Fruit fly (Drosophila melanogaster): ENCODE results near the gene RpS21.

The RpS21 gene

dm6 chr2L:2900392-2901028 is 44.6 kb downstream of the RpS21 start:
- no peak for TF ChIP-seq CG2875 (GFP tag; optimal IDR thresholded peaks at IDR 0.05)
- TF ChIP-seq CG4328 (GFP tag; optimal IDR thresholded peaks at IDR 0.05) = no peak
- TF ChIP-seq CG2712 (tag; optimal IDR thresholded peaks at IDR 0.05) = no peak
- no peak for TF ChIP-seq en (GFP tag; optimal IDR thresholded peaks at IDR 0.05)
- no peak for TF ChIP-seq dmrt11E (tag; optimal IDR thresholded peaks at IDR 0.05)
- no peak for TF ChIP-seq CG30020 (tag; optimal IDR thresholded peaks at IDR 0.05)
- TF ChIP-seq chif (GFP tag; optimal IDR thresholded peaks at IDR 0.05) = no peak
- peak; percentile 98 for TF ChIP-seq CG7987 (GFP tag; optimal IDR thresholded peaks at IDR 0.05)
- TF ChIP-seq schlank (tag; optimal IDR thresholded peaks at IDR 0.05) = no peak
- TF ChIP-seq Doc3 (GFP tag; IDR thresholded peaks at IDR 0.05; ENCODE audit: partially characterized antibody) = no peak
- peak; percentile 79 for TF ChIP-seq exex (tag; optimal IDR thresholded peaks at IDR 0.05)
- no peak for TF ChIP-seq CG7745 (tag; optimal IDR thresholded peaks at IDR 0.05)
- peak; percentile 68 for TF ChIP-seq sug (tag; optimal IDR thresholded peaks at IDR 0.05)
- no peak for TF ChIP-seq wdn (GFP tag; IDR thresholded peaks at IDR 0.05)
- TF ChIP-seq Dp (GFP tag; optimal IDR thresholded peaks at IDR 0.05) = no peak
- TF ChIP-seq Lim3 (GFP tag; IDR thresholded peaks at IDR 0.05) = no peak
- no peak for TF ChIP-seq CG9876 (GFP tag; optimal IDR thresholded peaks at IDR 0.05)
- no peak for TF ChIP-seq NFAT (GFP tag; IDR thresholded peaks at IDR 0.05)
- TF ChIP-seq dan (GFP tag; IDR thresholded peaks at IDR 0.05) = no peak
- no peak for TF ChIP-seq jigr1 (GFP tag; IDR thresholded peaks at IDR 0.05)
- TF ChIP-seq CG14050 (GFP tag; IDR thresholded peaks at IDR 0.05) = no peak
- TF ChIP-seq ac (GFP tag; optimal IDR thresholded peaks at IDR 0.05) = no peak
- no peak for TF ChIP-seq CG12744 (GFP tag; optimal IDR thresholded peaks at IDR 0.05)
- no peak for TF ChIP-seq pho (GFP tag; optimal IDR thresholded peaks at IDR 0.05)
- TF ChIP-seq grn (GFP tag; optimal IDR thresholded peaks at IDR 0.05) = peak; percentile 90
- no peak for TF ChIP-seq crol (GFP tag; IDR thresholded peaks at IDR 0.05)
- TF ChIP-seq CG1529 (GFP tag; optimal IDR thresholded peaks at IDR 0.05) = no peak
- TF ChIP-seq ci (GFP tag; IDR thresholded peaks at IDR 0.05) = no peak
- TF ChIP-seq Hsf (GFP tag; optimal IDR thresholded peaks at IDR 0.05) = no peak
- no peak for TF ChIP-seq CG13624 (GFP tag; optimal IDR thresholded peaks at IDR 0.05)
- no peak for TF ChIP-seq sim (GFP tag; IDR thresholded peaks at IDR 0.05)
- no peak for TF ChIP-seq Taf1 (GFP tag; IDR thresholded peaks at IDR 0.05)
- TF ChIP-seq danr (GFP tag; IDR thresholded peaks at IDR 0.05) = no peak
- 0 out of 2 replicates have a peak, but pooled peaks have one; percentile 12 for TF ChIP-seq CG32772 (GFP tag; IDR thresholded peaks at IDR 0.05)
- TF ChIP-seq fd3F (GFP tag; optimal IDR thresholded peaks at IDR 0.05) = no peak
- peak; percentile 79 for TF ChIP-seq GATAe (GFP tag; conservative IDR thresholded peaks at IDR 0.05)
- no peak for TF ChIP-seq nerfin-2 (GFP tag; IDR thresholded peaks at IDR 0.05; ENCODE audit: partially characterized antibody)
- TF ChIP-seq tap (tag; optimal IDR thresholded peaks at IDR 0.05) = no peak
- TF ChIP-seq CG34422 (GFP tag; IDR thresholded peaks at IDR 0.05) = no peak
- no peak for TF ChIP-seq CG4282 (GFP tag; optimal IDR thresholded peaks at IDR 0.05)
- peak; percentile 44 for TF ChIP-seq Med (GFP tag)
- TF ChIP-seq Myb (GFP tag; optimal IDR thresholded peaks at IDR 0.05) = no peak
- no peak for TF ChIP-seq CrebB (tag; optimal IDR thresholded peaks at IDR 0.05)
- TF ChIP-seq CG1832 (GFP tag; optimal IDR thresholded peaks at IDR 0.05) = peak; percentile 43
- peak in 1 of 2 experiments; percentile 48 for TF ChIP-seq Trl (optimal IDR thresholded peaks at IDR 0.05)
- no peak for TF ChIP-seq Trl (GFP tag; optimal IDR thresholded peaks at IDR 0.05)
- no peak for TF ChIP-seq CG3726 (GFP tag; IDR thresholded peaks at IDR 0.05)
- peak; percentile 36 for TF ChIP-seq mirr (GFP tag; optimal IDR thresholded peaks at IDR 0.05)
- TF ChIP-seq CG12659 (GFP tag; optimal IDR thresholded peaks at IDR 0.05) = no peak
- no peak for TF ChIP-seq CG30431 (GFP tag; optimal IDR thresholded peaks at IDR 0.05)
- no peak for TF ChIP-seq luna (GFP tag; optimal IDR thresholded peaks at IDR 0.05)
- TF ChIP-seq D19A (tag; optimal IDR thresholded peaks at IDR 0.05) = no peak

Measured in whole organism, embryonic.